Worm (Caenorhabditis elegans) whole organism, L4 larva: ENCODE data around the gene Y41C4A.6.
A peak's percentile ranks its signal among the peaks of the same experiment; 100 is the strongest.

Source experiments
- F26F4.8 ChIP-seq: fragments of 200-800 bp; sonication (Bioruptor generic); conservative IDR thresholded peaks from 2 replicates; pipeline ENCODE4 v1.3.6; 2022; ENCODE audit warnings: missing genetic modification characterization, missing compliant biosample characterization
- T26A8.4 ChIP-seq: fragments of 200-800 bp; sonication (Bioruptor generic); IDR thresholded peaks from 2 replicates; pipeline ENCODE4 v1.3.6; 2022; ENCODE audit warnings: missing genetic modification characterization, missing compliant biosample characterization
- Y105C5A.15 ChIP-seq: fragments of 200-800 bp; sonication (Bioruptor generic); IDR thresholded peaks from 2 replicates; pipeline ENCODE4 v1.3.6; 2022; ENCODE audit warnings: missing genetic modification characterization, missing compliant biosample characterization
- Y5F2A.4 ChIP-seq: fragments of 200-800 bp; sonication (Bioruptor generic); optimal IDR thresholded peaks from 2 replicates; lab custom pipeline; 2018; ENCODE audit warnings: mild to moderate bottlenecking, missing genetic modification characterization, missing compliant biosample characterization
- ZK337.2 ChIP-seq: fragments of 200-800 bp; sonication (Bioruptor generic); IDR thresholded peaks from 2 replicates; pipeline ENCODE4 v1.3.6; 2022; ENCODE audit warnings: missing genetic modification reagents, missing genetic modification characterization, missing compliant biosample characterization
- ZK546.5 ChIP-seq, 2 experiments: sonication (generic microtip); optimal IDR thresholded peaks; 2 replicates each; lab custom pipeline; 2017; ENCODE audit warnings: missing biosample characterization in 2 of 2, missing genetic modification characterization in 2 of 2
- aly-2 ChIP-seq: sonication (generic microtip); optimal IDR thresholded peaks from 2 replicates; lab custom pipeline; 2018; ENCODE audit warnings: missing biosample characterization, missing genetic modification characterization
- ceh-44 ChIP-seq: fragments of 200-800 bp; sonication (Bioruptor generic); IDR thresholded peaks from 2 replicates; pipeline ENCODE4 v1.3.6; 2022; ENCODE audit warnings: missing genetic modification reagents, missing genetic modification characterization, missing compliant biosample characterization
- ctbp-1 ChIP-seq: fragments of 200-800 bp; sonication (Bioruptor generic); IDR thresholded peaks from 2 replicates; pipeline ENCODE4 v1.3.6; 2022; ENCODE audit warnings: missing genetic modification reagents, missing genetic modification characterization, missing compliant biosample characterization
- daf-16 ChIP-seq, 3 experiments: sonication (generic microtip); optimal IDR thresholded peaks; 2 replicates each; lab custom pipeline; 2016 to 2017; ENCODE audit warnings: missing genetic modification characterization in 3 of 3, missing genetic modification reagents in 3 of 3, mild to moderate bottlenecking in 2 of 3, missing compliant biosample characterization in 2 of 3, missing biosample characterization in 1 of 3, moderate library complexity in 1 of 3
- daf-19 ChIP-seq: fragments of 200-800 bp; sonication (Bioruptor generic); conservative IDR thresholded peaks from 2 replicates; pipeline ENCODE4 v1.3.6; 2022; ENCODE audit warnings: missing genetic modification characterization, missing compliant biosample characterization
- dmd-6 ChIP-seq: fragments of 200-800 bp; sonication (Bioruptor generic); IDR thresholded peaks from 2 replicates; pipeline ENCODE4 v1.3.6; 2022; ENCODE audit warnings: missing genetic modification reagents, missing genetic modification characterization, missing compliant biosample characterization
- dmd-9 ChIP-seq: fragments of 200-800 bp; sonication (Bioruptor generic); IDR thresholded peaks from 2 replicates; pipeline ENCODE4 v1.3.6; 2022; ENCODE audit warnings: missing genetic modification reagents, missing genetic modification characterization, missing compliant biosample characterization
- dpl-1 ChIP-seq: fragments of 150-350 bp; optimal IDR thresholded peaks from 2 replicates; lab custom pipeline; 2014; ENCODE audit warnings: missing biosample characterization, missing genetic modification reagents, missing genetic modification characterization
- egl-43 ChIP-seq: fragments of 200-800 bp; sonication (Bioruptor generic); IDR thresholded peaks from 2 replicates; pipeline ENCODE4 v1.3.6; 2022; ENCODE audit warnings: missing genetic modification reagents, missing genetic modification characterization, missing compliant biosample characterization
- hlh-30 ChIP-seq: sonication (generic microtip); optimal IDR thresholded peaks from 2 replicates; lab custom pipeline; 2017; ENCODE audit warnings: antibody characterized with exemption, mild to moderate bottlenecking, missing genetic modification characterization, missing compliant biosample characterization; ENCODE audit not compliant: insufficient read depth
- lim-7 ChIP-seq: fragments of 200-800 bp; sonication (Bioruptor generic); IDR thresholded peaks from 2 replicates; pipeline ENCODE4 v1.3.6; 2022; ENCODE audit warnings: missing genetic modification characterization, missing compliant biosample characterization
- lin-39 ChIP-seq: fragments of 150-350 bp; optimal IDR thresholded peaks from 2 replicates; lab custom pipeline; 2014; ENCODE audit warnings: missing biosample characterization, missing genetic modification reagents, missing genetic modification characterization
- mes-2 ChIP-seq: sonication (generic microtip); optimal IDR thresholded peaks from 2 replicates; lab custom pipeline; 2016; ENCODE audit warnings: missing genotype, mild to moderate bottlenecking, missing genetic modification characterization, missing compliant biosample characterization; ENCODE audit not compliant: poor library complexity, severe bottlenecking
- nhr-11 ChIP-seq: fragments of 150-350 bp; optimal IDR thresholded peaks from 2 replicates; lab custom pipeline; 2014; ENCODE audit warnings: missing biosample characterization, missing genetic modification characterization
- nhr-25 ChIP-seq: sonication (generic microtip); optimal IDR thresholded peaks from 2 replicates; lab custom pipeline; 2017; ENCODE audit warnings: missing genetic modification characterization, mild to moderate bottlenecking, missing compliant biosample characterization, antibody characterized with exemption, moderate library complexity, borderline replicate concordance; ENCODE audit not compliant: insufficient read depth
- nhr-42 ChIP-seq: fragments of 200-800 bp; sonication (Bioruptor generic); IDR thresholded peaks from 2 replicates; pipeline ENCODE4 v1.3.6; 2022; ENCODE audit warnings: missing genetic modification characterization, missing compliant biosample characterization
- pha-4 ChIP-seq, 2 experiments: fragments of 150-350 bp in 1 of 2; fragments of 200-800 bp in 1 of 2; sonication (Bioruptor generic) in 1 of 2; IDR thresholded peaks in 1 of 2; optimal IDR thresholded peaks in 1 of 2; 2 replicates each; pipeline versions ENCODE4 v1.3.6 to Lab custom; 2014 to 2022; ENCODE audit warnings: missing genetic modification characterization in 2 of 2, missing genetic modification reagents in 2 of 2, missing biosample characterization in 1 of 2, missing compliant biosample characterization in 1 of 2
- php-3 ChIP-seq: fragments of 200-800 bp; sonication (Bioruptor generic); IDR thresholded peaks from 2 replicates; pipeline ENCODE4 v1.3.6; 2022; ENCODE audit warnings: missing genetic modification reagents, missing genetic modification characterization, missing compliant biosample characterization
- snpc-4 ChIP-seq: fragments of 150-350 bp; optimal IDR thresholded peaks from 2 replicates; lab custom pipeline; 2014; ENCODE audit warnings: missing biosample characterization, missing genetic modification characterization
- spr-3 ChIP-seq: fragments of 200-800 bp; sonication (Bioruptor generic); optimal IDR thresholded peaks from 2 replicates; lab custom pipeline; 2018; ENCODE audit warnings: mild to moderate bottlenecking, missing genetic modification characterization, missing compliant biosample characterization
- tra-1 ChIP-seq: fragments of 200-800 bp; sonication (Bioruptor generic); IDR thresholded peaks from 2 replicates; pipeline ENCODE4 v1.3.6; 2022; ENCODE audit warnings: missing genetic modification reagents, missing genetic modification characterization, missing compliant biosample characterization
- unc-62 ChIP-seq, 3 experiments: fragments of 150-350 bp in 1 of 3; sonication (generic microtip); optimal IDR thresholded peaks in 2 of 3; peaks in 1 of 3; 1 replicate in 1 of 3; 2 replicates in 2 of 3; lab custom pipeline; 2014 to 2017; ENCODE audit warnings: missing biosample characterization in 3 of 3, missing genetic modification characterization in 3 of 3, missing genetic modification reagents in 3 of 3, missing genotype in 1 of 3
- zag-1 ChIP-seq: fragments of 150-350 bp; optimal IDR thresholded peaks from 2 replicates; lab custom pipeline; 2014; ENCODE audit warnings: missing biosample characterization, missing genetic modification characterization
- zfp-2 ChIP-seq: sonication (generic microtip); optimal IDR thresholded peaks from 2 replicates; lab custom pipeline; 2016; ENCODE audit warnings: mild to moderate bottlenecking, missing genetic modification characterization, missing compliant biosample characterization
- zip-11 ChIP-seq: fragments of 200-800 bp; sonication (Bioruptor generic); IDR thresholded peaks from 2 replicates; pipeline ENCODE4 v1.3.6; 2022; ENCODE audit warnings: missing genetic modification characterization, missing compliant biosample characterization
- ztf-11 ChIP-seq: fragments of 150-350 bp; optimal IDR thresholded peaks from 2 replicates; lab custom pipeline; 2014; ENCODE audit warnings: missing biosample characterization, missing genetic modification characterization
- ztf-7 ChIP-seq: fragments of 150-350 bp; optimal IDR thresholded peaks from 2 replicates; lab custom pipeline; 2014; ENCODE audit warnings: missing biosample characterization, missing genetic modification characterization

Y41C4A.6 gene

ce11 chrIII:11694506-11694947 lies 1.8 kb upstream of the Y41C4A.6 start (continued):
- TF ChIP-seq daf-19 (GFP tag; lab: Robert Waterston, UW) = no peak
- TF ChIP-seq php-3 (GFP tag; lab: Robert Waterston, UW) = peak; percentile 33; the same call in 1 of the 2 replicates
- TF ChIP-seq ztf-7 (tag; lab: Kevin White, UChicago) = no peak
- 0 out of 2 replicates have a peak, but pooled peaks have one; percentile 34 for TF ChIP-seq F26F4.8
- TF ChIP-seq dpl-1 = no peak
- TF ChIP-seq dmd-9 (GFP tag; lab: Robert Waterston, UW) = 0 out of 2 replicates have a peak, but pooled peaks have one; percentile 40
- TF ChIP-seq Y5F2A.4 (GFP tag; lab: Kevin White, UChicago) = no peak
- 0 out of 2 replicates have a peak, but pooled peaks have one; percentile 31 for TF ChIP-seq egl-43 (GFP tag; lab: Robert Waterston, UW)
- no peak for TF ChIP-seq daf-16 (GFP tag; optimal IDR thresholded peaks at IDR 0.05; lab: Kevin White, UChicago)
- TF ChIP-seq daf-16 (tag; optimal IDR thresholded peaks at IDR 0.05; lab: Kevin White, UChicago) = peak; percentile 13
- no peak for TF ChIP-seq zip-11
- no peak for TF ChIP-seq snpc-4 (tag; lab: Kevin White, UChicago)
- no peak for TF ChIP-seq ZK337.2
- TF ChIP-seq ztf-11 (tag; lab: Kevin White, UChicago) = no peak
- peak; percentile 46 for TF ChIP-seq T26A8.4 (GFP tag; lab: Robert Waterston, UW)
- no peak for TF ChIP-seq tra-1 (GFP tag; lab: Robert Waterston, UW)
- no peak for TF ChIP-seq Y105C5A.15 (GFP tag; lab: Robert Waterston, UW)
- no peak for TF ChIP-seq zfp-2 (tag; lab: Kevin White, UChicago)
- TF ChIP-seq ceh-44 = no peak
- TF ChIP-seq aly-2 (tag; lab: Kevin White, UChicago) = no peak
- no peak for TF ChIP-seq ZK546.5 (tag; optimal IDR thresholded peaks at IDR 0.05; lab: Kevin White, UChicago)
- no peak for TF ChIP-seq hlh-30 (tag; lab: Kevin White, UChicago)
- peak; percentile 68; the same call in 1 of the 2 replicates for TF ChIP-seq ctbp-1 (GFP tag; lab: Robert Waterston, UW)
- no peak for TF ChIP-seq zag-1 (tag; lab: Kevin White, UChicago)
- peak in 1 of 2 experiments; percentile 24 for TF ChIP-seq unc-62 (GFP tag; optimal IDR thresholded peaks at IDR 0.05 in 1 of 2; lab: Kevin White, UChicago)
- no peak for TF ChIP-seq unc-62 (tag; optimal IDR thresholded peaks at IDR 0.05; lab: Kevin White, UChicago)
- TF ChIP-seq lim-7 (GFP tag; lab: Robert Waterston, UW) = peak; percentile 22; the same call in 1 of the 2 replicates

ce11 chrIII:11694975-11695374 lies 1.4 kb upstream of the Y41C4A.6 start, which contains the start of gene Y41C4A.22:
Gene Y41C4A.22, plus strand, starts transcription at chrIII:11695275.
- TF ChIP-seq pha-4 (GFP tag; IDR thresholded peaks at IDR 0.05; lab: Robert Waterston, UW) (no peak), pha-4 (tag; optimal IDR thresholded peaks at IDR 0.05; lab: Kevin White, UChicago) (no peak), mes-2 (peak; percentile 12), spr-3 (no peak), ZK337.2 (0 out of 2 replicates have a peak, but pooled peaks have one; percentile 3)
- TF ChIP-seq, all 104 proteins: peak for 2

- TF ChIP-seq hlh-30 (tag; lab: Kevin White, UChicago) (no peak), nhr-25 (no peak), dmd-6 (GFP tag; lab: Robert Waterston, UW) (no peak), mes-2 (no peak)
Observed at ce11 chrIII:11698569-11698968, 2.2 kb downstream of the Y41C4A.6 start, which contains the start of gene Y41C4A.7. Gene Y41C4A.7, plus strand, starts transcription at chrIII:11698869.

- TF ChIP-seq nhr-11 (tag; lab: Kevin White, UChicago) (no peak), nhr-42 (GFP tag; lab: Robert Waterston, UW) (no peak), lin-39 (no peak)
Observed at ce11 chrIII:11699959-11700358, 3.6 kb downstream of the Y41C4A.6 start, which contains the start of gene pqn-84. Gene pqn-84, plus strand, starts transcription at chrIII:11700259.
